Fruit fly (Drosophila melanogaster): ENCODE results near the gene CG33939.

DNA sequence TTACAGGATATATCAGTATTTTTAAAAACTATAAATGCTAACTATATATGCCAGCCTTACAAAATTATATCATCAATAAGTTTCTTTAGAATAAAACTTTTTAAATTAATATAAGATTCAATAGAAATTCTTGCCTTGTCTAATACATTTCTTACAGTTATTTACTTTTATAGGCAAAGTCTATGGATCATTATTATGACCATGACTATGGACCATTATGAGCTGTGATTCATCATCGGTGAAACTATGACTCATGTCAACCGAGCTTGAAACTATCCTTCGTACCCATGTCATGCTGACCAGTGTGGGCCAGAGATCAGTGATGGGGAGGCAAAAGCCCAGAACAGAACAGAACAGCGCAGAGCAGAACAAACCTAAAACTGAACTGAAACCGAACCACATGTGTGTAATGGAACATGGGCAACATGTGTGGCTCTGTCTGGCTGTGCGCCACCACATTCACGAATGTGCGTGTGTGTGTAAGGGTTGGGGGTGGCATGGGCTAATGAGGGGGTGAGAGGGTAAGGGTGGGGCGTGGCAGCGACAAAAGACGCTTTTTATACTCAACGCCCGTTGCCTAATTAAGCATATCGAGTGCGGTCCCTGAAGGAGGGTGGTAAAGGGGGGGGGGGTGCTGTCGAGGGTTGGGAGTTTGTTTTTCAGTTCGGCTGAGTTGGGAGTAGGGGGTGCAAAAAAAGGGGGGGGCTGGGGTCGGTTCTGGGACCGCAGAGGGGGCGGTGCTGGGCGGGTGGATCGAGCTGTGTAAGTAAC, 16.0 kb downstream of the CG33939 start:
- TF ChIP-seq tai (GFP tag; optimal IDR thresholded peaks at IDR 0.05) (no peak), HLH106 (tag; optimal IDR thresholded peaks at IDR 0.05) (no peak), fru (GFP tag; optimal IDR thresholded peaks at IDR 0.05) (no peak), Hr78 (GFP tag; optimal IDR thresholded peaks at IDR 0.05) (no peak), sv (GFP tag; optimal IDR thresholded peaks at IDR 0.05) (no peak), Abd-B (GFP tag; optimal IDR thresholded peaks at IDR 0.05) (no peak), OdsH (GFP tag; optimal IDR thresholded peaks at IDR 0.05) (no peak), Dfd (GFP tag; optimal IDR thresholded peaks at IDR 0.05) (peak; percentile 81), foxo (GFP tag; optimal IDR thresholded peaks at IDR 0.05) (no peak), CG32264 (GFP tag; optimal IDR thresholded peaks at IDR 0.05) (no peak), N (GFP tag; optimal IDR thresholded peaks at IDR 0.05) (no peak), h (GFP tag; optimal IDR thresholded peaks at IDR 0.05) (no peak)
